Worm (Caenorhabditis elegans): ENCODE results near the gene R01H10.4.

- TF ChIP-seq ztf-23 (GFP tag; IDR thresholded peaks at IDR 0.05) = no peak
- TF ChIP-seq flt-1 (GFP tag; IDR thresholded peaks at IDR 0.05) = no peak
- TF ChIP-seq cog-1 (tag; optimal IDR thresholded peaks at IDR 0.05) = no peak
- TF ChIP-seq ztf-29 (GFP tag; IDR thresholded peaks at IDR 0.05) = no peak
- TF ChIP-seq ref-1 (GFP tag; conservative IDR thresholded peaks at IDR 0.05) = no peak
Observed at ce11 chrIII:10261256-10261655, 6.6 kb downstream of the R01H10.4 start.
